Worm (Caenorhabditis elegans) whole organism, L1 larva: ENCODE data around the gene F13H8.12.
A peak's percentile ranks its signal among the peaks of the same experiment; 100 is the strongest.

ENCODE experiments used
- C16A3.4 ChIP-seq: fragments of 150-350 bp; optimal IDR thresholded peaks from 2 replicates; lab custom pipeline; 2014; ENCODE audit warnings: missing biosample characterization, missing genetic modification characterization
- C34B4.2 ChIP-seq: sonication (generic microtip); optimal IDR thresholded peaks from 2 replicates; lab custom pipeline; 2017; ENCODE audit warnings: mild to moderate bottlenecking, missing genetic modification characterization, missing compliant biosample characterization
- F16B12.6 ChIP-seq: fragments of 150-350 bp; optimal IDR thresholded peaks from 2 replicates; lab custom pipeline; 2014; ENCODE audit warnings: missing biosample characterization, missing genetic modification characterization
- Y116A8C.19 ChIP-seq: sonication (generic microtip); optimal IDR thresholded peaks from 2 replicates; lab custom pipeline; 2016; ENCODE audit warnings: missing compliant biosample characterization, missing genetic modification characterization, borderline replicate concordance
- aha-1 ChIP-seq: fragments of 150-350 bp; optimal IDR thresholded peaks from 2 replicates; lab custom pipeline; 2014; ENCODE audit warnings: missing biosample characterization, missing genetic modification characterization
- alr-1 ChIP-seq: fragments of 200-800 bp; sonication (Bioruptor generic); optimal IDR thresholded peaks from 2 replicates; lab custom pipeline; 2018; ENCODE audit warnings: borderline replicate concordance, mild to moderate bottlenecking, missing genetic modification characterization, missing compliant biosample characterization
- ama-1 ChIP-seq: fragments of 150-350 bp; optimal IDR thresholded peaks from 2 replicates; lab custom pipeline; 2014
- ceh-63 ChIP-seq: fragments of 200-800 bp; sonication (Bioruptor generic); optimal IDR thresholded peaks from 2 replicates; lab custom pipeline; 2018; ENCODE audit warnings: mild to moderate bottlenecking, missing genetic modification characterization, missing compliant biosample characterization
- ceh-82 ChIP-seq, 3 experiments: fragments of 150-350 bp in 1 of 3; sonication (generic microtip) in 2 of 3; optimal IDR thresholded peaks; 2 replicates each; lab custom pipeline; 2014 to 2017; ENCODE audit warnings: missing biosample characterization in 3 of 3, missing genetic modification characterization in 3 of 3
- ces-1 ChIP-seq: fragments of 150-350 bp; optimal IDR thresholded peaks from 2 replicates; lab custom pipeline; 2014; ENCODE audit warnings: missing biosample characterization, missing genetic modification reagents, missing genetic modification characterization
- dpl-1 ChIP-seq, 3 experiments: fragments of 150-350 bp in 2 of 3; sonication (generic microtip) in 1 of 3; optimal IDR thresholded peaks; 2 replicates each; lab custom pipeline; 2014 to 2017; ENCODE audit warnings: missing biosample characterization in 3 of 3, missing genetic modification characterization in 3 of 3, missing genetic modification reagents in 3 of 3
- efl-1 ChIP-seq, 4 experiments: fragments of 150-350 bp; optimal IDR thresholded peaks in 3 of 4; peaks in 1 of 4; 1 replicate in 1 of 4; 2 replicates in 3 of 4; lab custom pipeline; 2014; ENCODE audit warnings: missing biosample characterization in 2 of 4, missing genetic modification characterization in 2 of 4, missing genetic modification reagents in 2 of 4
- efl-3 ChIP-seq: fragments of 200-800 bp; sonication (Bioruptor generic); optimal IDR thresholded peaks from 2 replicates; lab custom pipeline; 2018; ENCODE audit warnings: mild to moderate bottlenecking, missing genetic modification characterization, missing compliant biosample characterization
- egl-13 ChIP-seq: sonication (generic microtip); optimal IDR thresholded peaks from 2 replicates; lab custom pipeline; 2016; ENCODE audit warnings: missing genotype, missing genetic modification reagents, missing genetic modification characterization, missing compliant biosample characterization
- elt-3 ChIP-seq, 6 experiments: fragments of 150-350 bp in 1 of 6; sonication (generic microtip); optimal IDR thresholded peaks; 2 replicates each; lab custom pipeline; 2017 to 2018; ENCODE audit warnings: missing biosample characterization in 6 of 6, missing genetic modification characterization in 6 of 6, inconsistent platforms in 1 of 6
- ets-5 ChIP-seq: fragments of 200-800 bp; sonication (Bioruptor generic); IDR thresholded peaks from 2 replicates; pipeline ENCODE4 v1.3.6; 2022; ENCODE audit warnings: missing genetic modification characterization, missing compliant biosample characterization
- fkh-10 ChIP-seq: sonication (generic microtip); optimal IDR thresholded peaks from 2 replicates; lab custom pipeline; 2017; ENCODE audit warnings: missing biosample characterization, missing genetic modification reagents, missing genetic modification characterization
- fkh-8 ChIP-seq: sonication (generic microtip); optimal IDR thresholded peaks from 2 replicates; lab custom pipeline; 2016; ENCODE audit warnings: mild to moderate bottlenecking, missing genetic modification characterization, missing compliant biosample characterization
- fos-1 ChIP-seq: fragments of 150-350 bp; optimal IDR thresholded peaks from 2 replicates; lab custom pipeline; 2014; ENCODE audit warnings: missing biosample characterization, missing genetic modification characterization
- grh-1 ChIP-seq: fragments of 200-800 bp; sonication (Bioruptor generic); IDR thresholded peaks from 2 replicates; pipeline ENCODE4 v1.3.6; 2022; ENCODE audit warnings: missing genetic modification reagents, missing genetic modification characterization, missing compliant biosample characterization
- isw-1 ChIP-seq: fragments of 200-800 bp; sonication (Bioruptor generic); IDR thresholded peaks from 2 replicates; pipeline ENCODE4 v1.3.6; 2022; ENCODE audit warnings: missing genetic modification characterization, missing compliant biosample characterization
- jun-1 ChIP-seq: fragments of 150-350 bp; optimal IDR thresholded peaks from 2 replicates; lab custom pipeline; 2014; ENCODE audit warnings: missing biosample characterization, missing genetic modification reagents, missing genetic modification characterization
- lin-13 ChIP-seq: fragments of 150-350 bp; optimal IDR thresholded peaks from 2 replicates; lab custom pipeline; 2014; ENCODE audit warnings: missing biosample characterization, missing genetic modification reagents, missing genetic modification characterization
- lin-14 ChIP-seq: fragments of 200-800 bp; sonication (Bioruptor generic); optimal IDR thresholded peaks from 2 replicates; lab custom pipeline; 2018; ENCODE audit warnings: mild to moderate bottlenecking, missing genetic modification characterization, moderate library complexity, missing compliant biosample characterization
- lin-15B ChIP-seq: fragments of 150-350 bp; sonication (generic microtip); optimal IDR thresholded peaks from 3 replicates; lab custom pipeline; 2014; ENCODE audit warnings: missing biosample characterization, missing genetic modification characterization
- lin-35 ChIP-seq, 2 experiments: fragments of 150-350 bp; optimal IDR thresholded peaks; 2 replicates each; lab custom pipeline; 2014; ENCODE audit warnings: missing biosample characterization in 2 of 2, missing genetic modification characterization in 2 of 2, missing genetic modification reagents in 2 of 2
- lin-39 ChIP-seq: fragments of 150-350 bp; optimal IDR thresholded peaks from 2 replicates; lab custom pipeline; 2014; ENCODE audit warnings: missing biosample characterization, missing genetic modification reagents, missing genetic modification characterization
- lir-3 ChIP-seq: sonication (generic microtip); optimal IDR thresholded peaks from 2 replicates; lab custom pipeline; 2016; ENCODE audit warnings: mild to moderate bottlenecking, missing genetic modification characterization, moderate library complexity, missing compliant biosample characterization; ENCODE audit not compliant: poor library complexity
- lsy-2 ChIP-seq, 2 experiments: fragments of 150-350 bp; optimal IDR thresholded peaks; 2 replicates each; lab custom pipeline; 2014; ENCODE audit warnings: missing biosample characterization in 2 of 2, missing genetic modification characterization in 2 of 2
- mab-9 ChIP-seq: fragments of 200-800 bp; sonication (Bioruptor generic); IDR thresholded peaks from 2 replicates; pipeline ENCODE4 v1.3.6; 2022; ENCODE audit warnings: missing genetic modification reagents, missing genetic modification characterization, missing compliant biosample characterization
- mdl-1 ChIP-seq, 2 experiments: fragments of 150-350 bp; optimal IDR thresholded peaks; 2 replicates each; lab custom pipeline; 2014 to 2017; ENCODE audit warnings: missing biosample characterization in 2 of 2, missing genetic modification characterization in 2 of 2, inconsistent platforms in 1 of 2
- mef-2 ChIP-seq: fragments of 150-350 bp; optimal IDR thresholded peaks from 2 replicates; lab custom pipeline; 2014; ENCODE audit warnings: missing biosample characterization, missing genetic modification characterization
- mep-1 ChIP-seq: fragments of 150-350 bp; optimal IDR thresholded peaks from 2 replicates; lab custom pipeline; 2014; ENCODE audit warnings: missing biosample characterization, missing genetic modification characterization
- nhr-11 ChIP-seq: fragments of 150-350 bp; optimal IDR thresholded peaks from 2 replicates; lab custom pipeline; 2014; ENCODE audit warnings: missing biosample characterization, missing genetic modification characterization
- nhr-20 ChIP-seq: sonication (generic microtip); optimal IDR thresholded peaks from 2 replicates; lab custom pipeline; 2016; ENCODE audit warnings: mild to moderate bottlenecking, missing genetic modification characterization, missing compliant biosample characterization
- nhr-237 ChIP-seq: fragments of 150-350 bp; optimal IDR thresholded peaks from 2 replicates; lab custom pipeline; 2014; ENCODE audit warnings: missing biosample characterization, missing genetic modification characterization
- nhr-28 ChIP-seq: fragments of 150-350 bp; optimal IDR thresholded peaks from 2 replicates; lab custom pipeline; 2014; ENCODE audit warnings: missing biosample characterization, missing genetic modification characterization
- nhr-76 ChIP-seq: sonication (generic microtip); optimal IDR thresholded peaks from 2 replicates; lab custom pipeline; 2017; ENCODE audit warnings: missing biosample characterization, missing genetic modification characterization
- nhr-84 ChIP-seq: sonication (generic microtip); optimal IDR thresholded peaks from 2 replicates; lab custom pipeline; 2017; ENCODE audit warnings: missing biosample characterization, missing genetic modification characterization
- pag-3 ChIP-seq: sonication (generic microtip); optimal IDR thresholded peaks from 2 replicates; lab custom pipeline; 2017; ENCODE audit warnings: missing genetic modification characterization, mild to moderate bottlenecking, missing compliant biosample characterization, antibody characterized with exemption, borderline replicate concordance; ENCODE audit not compliant: insufficient read depth
- pqm-1 ChIP-seq: sonication (generic microtip); optimal IDR thresholded peaks from 3 replicates; lab custom pipeline; 2017; ENCODE audit warnings: missing biosample characterization, missing genetic modification characterization
- rnt-1 ChIP-seq: sonication (generic microtip); optimal IDR thresholded peaks from 2 replicates; lab custom pipeline; 2016; ENCODE audit warnings: mild to moderate bottlenecking, missing genetic modification characterization, moderate library complexity, missing compliant biosample characterization
- skn-1 ChIP-seq: fragments of 150-350 bp; optimal IDR thresholded peaks from 2 replicates; lab custom pipeline; 2014; ENCODE audit warnings: missing biosample characterization, missing genetic modification characterization
- snu-23 ChIP-seq: sonication (generic microtip); optimal IDR thresholded peaks from 2 replicates; lab custom pipeline; 2016; ENCODE audit warnings: missing genetic modification characterization, missing compliant biosample characterization
- sox-4 ChIP-seq: sonication (generic microtip); optimal IDR thresholded peaks from 2 replicates; lab custom pipeline; 2016; ENCODE audit warnings: missing genetic modification characterization, missing compliant biosample characterization
- sup-37 ChIP-seq: fragments of 200-800 bp; sonication (Bioruptor generic); optimal IDR thresholded peaks from 2 replicates; lab custom pipeline; 2018; ENCODE audit warnings: mild to moderate bottlenecking, missing genetic modification characterization, missing compliant biosample characterization
- unc-130 ChIP-seq: fragments of 150-350 bp; optimal IDR thresholded peaks from 2 replicates; lab custom pipeline; 2017; ENCODE audit warnings: missing biosample characterization, missing genetic modification characterization, inconsistent platforms
- unc-62 ChIP-seq: fragments of 150-350 bp; optimal IDR thresholded peaks from 2 replicates; lab custom pipeline; 2014; ENCODE audit warnings: missing biosample characterization, missing genetic modification reagents, missing genetic modification characterization
- unc-86 ChIP-seq: sonication (generic microtip); optimal IDR thresholded peaks from 2 replicates; lab custom pipeline; 2016; ENCODE audit warnings: missing genetic modification characterization, missing compliant biosample characterization
- xbp-1 ChIP-seq: sonication (generic microtip); optimal IDR thresholded peaks from 2 replicates; lab custom pipeline; 2016; ENCODE audit warnings: missing genetic modification characterization, missing compliant biosample characterization
- zip-4 ChIP-seq: fragments of 200-800 bp; sonication (Bioruptor generic); optimal IDR thresholded peaks from 2 replicates; lab custom pipeline; 2018; ENCODE audit warnings: mild to moderate bottlenecking, missing genetic modification characterization, moderate library complexity, missing compliant biosample characterization

Gene F13H8.12

DNA sequence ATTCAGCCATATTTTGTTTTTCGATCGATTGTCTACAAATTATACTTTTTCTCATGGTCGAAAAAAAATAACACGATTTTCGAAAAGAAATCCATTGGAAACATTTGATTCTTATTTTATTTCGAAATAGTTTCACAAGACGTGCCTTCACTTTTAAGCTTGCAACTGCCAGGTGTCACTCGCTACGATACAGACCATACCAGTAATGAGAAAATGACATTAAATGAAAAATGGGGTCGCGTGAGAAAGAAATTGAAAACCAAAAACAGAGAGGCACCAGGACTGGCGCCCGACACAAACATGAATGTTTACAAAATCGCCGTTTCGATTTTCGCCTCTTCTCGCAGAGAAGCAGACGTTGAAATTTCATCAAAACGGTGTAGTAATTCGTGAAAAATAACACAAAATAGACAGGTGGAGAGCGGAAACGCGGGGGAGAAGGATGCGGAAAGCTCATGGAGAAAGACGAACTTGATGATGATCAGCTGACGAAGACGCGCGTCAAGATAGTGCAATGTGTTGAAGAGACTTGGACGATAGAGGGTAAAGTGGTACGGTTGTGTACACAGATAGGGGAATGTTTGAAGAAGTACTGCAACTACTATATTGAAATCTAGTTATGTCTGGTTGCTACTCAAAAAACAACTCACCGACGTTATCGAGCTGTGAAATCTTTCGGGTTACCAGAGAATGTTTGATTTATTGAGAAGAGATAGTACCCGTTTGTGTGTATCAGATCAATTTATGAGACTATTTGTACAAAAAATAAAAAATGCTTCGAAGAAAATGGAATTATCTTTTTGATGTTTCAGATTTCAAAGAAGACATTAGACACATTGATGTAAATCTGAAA, 26.0 kb upstream of the F13H8.12 start:
- no peak for TF ChIP-seq jun-1 (tag; lab: Kevin White, UChicago)
- TF ChIP-seq F16B12.6 (tag; lab: Kevin White, UChicago) = no peak
- TF ChIP-seq rnt-1 (tag; lab: Kevin White, UChicago) = no peak
- TF ChIP-seq lin-13 (GFP tag; lab: Kevin White, UChicago) = no peak
- TF ChIP-seq Y116A8C.19 = no peak
- no peak for TF ChIP-seq mdl-1 (tag; optimal IDR thresholded peaks at IDR 0.05; lab: Kevin White, UChicago)
- TF ChIP-seq unc-62 = no peak
- no peak for TF ChIP-seq skn-1
- no peak for TF ChIP-seq lin-15B (tag; lab: Kevin White, UChicago)
- TF ChIP-seq nhr-20 (tag; lab: Kevin White, UChicago) = peak; percentile 25
- TF ChIP-seq elt-3 (tag; optimal IDR thresholded peaks at IDR 0.05; lab: Kevin White, UChicago) = peak in 1 of 6 experiments; percentile 35
- TF ChIP-seq fkh-8 (tag; lab: Kevin White, UChicago) = no peak
- TF ChIP-seq ceh-82 (tag; optimal IDR thresholded peaks at IDR 0.05; lab: Kevin White, UChicago) = no peak
- no peak for TF ChIP-seq pag-3 (tag; lab: Kevin White, UChicago)
- no peak for TF ChIP-seq ces-1 (GFP tag; lab: Kevin White, UChicago)
- TF ChIP-seq sox-4 (tag; lab: Kevin White, UChicago) = no peak
- TF ChIP-seq mab-9 (GFP tag; lab: Robert Waterston, UW) = no peak
- no peak for TF ChIP-seq grh-1 (GFP tag; lab: Robert Waterston, UW)
- TF ChIP-seq xbp-1 (tag; lab: Kevin White, UChicago) = no peak
- peak in 1 of 2 experiments; percentile 45 for TF ChIP-seq lin-35 (GFP tag; optimal IDR thresholded peaks at IDR 0.05; lab: Kevin White, UChicago)
- no peak for TF ChIP-seq egl-13 (tag; lab: Kevin White, UChicago)
- no peak for TF ChIP-seq efl-1 (optimal IDR thresholded peaks at IDR 0.05; lab: Kevin White, UChicago)
- TF ChIP-seq efl-1 (GFP tag; optimal IDR thresholded peaks at IDR 0.05 in 1 of 2; lab: Kevin White, UChicago) = peak in 1 of 2 experiments; percentile 47
- no peak for TF ChIP-seq C16A3.4 (tag; lab: Kevin White, UChicago)
- no peak for TF ChIP-seq nhr-76
- TF ChIP-seq nhr-11 (tag; lab: Kevin White, UChicago) = no peak
- TF ChIP-seq mef-2 (tag; lab: Kevin White, UChicago) = no peak
- TF ChIP-seq fkh-10 (GFP tag; lab: Kevin White, UChicago) = no peak
- no peak for TF ChIP-seq unc-86
- TF ChIP-seq ceh-63 (GFP tag; lab: Kevin White, UChicago) = no peak
- no peak for TF ChIP-seq zip-4 (GFP tag; lab: Kevin White, UChicago)
- TF ChIP-seq isw-1 (GFP tag; lab: Robert Waterston, UW) = no peak
- no peak for TF ChIP-seq sup-37 (GFP tag; lab: Kevin White, UChicago)
- no peak for TF ChIP-seq lin-39
- no peak for TF ChIP-seq nhr-28 (tag; lab: Kevin White, UChicago)
- no peak for TF ChIP-seq pqm-1 (tag; lab: Kevin White, UChicago)
- peak in 1 of 2 experiments; percentile 30 for TF ChIP-seq lsy-2 (tag; optimal IDR thresholded peaks at IDR 0.05; lab: Kevin White, UChicago)
- no peak for TF ChIP-seq mep-1 (tag; lab: Kevin White, UChicago)
- no peak for TF ChIP-seq ama-1 (lab: Kevin White, UChicago)
- TF ChIP-seq lir-3 (tag; lab: Kevin White, UChicago) = no peak
- no peak for TF ChIP-seq ets-5 (GFP tag; lab: Robert Waterston, UW)
- TF ChIP-seq alr-1 (tag; lab: Kevin White, UChicago) = no peak
- TF ChIP-seq snu-23 (GFP tag; lab: Kevin White, UChicago) = peak; percentile 6
- no peak for TF ChIP-seq nhr-84 (tag; lab: Kevin White, UChicago)
- TF ChIP-seq aha-1 (tag; lab: Kevin White, UChicago) = no peak
- peak in 1 of 3 experiments; percentile 3 for TF ChIP-seq dpl-1 (GFP tag; optimal IDR thresholded peaks at IDR 0.05; lab: Kevin White, UChicago)
- no peak for TF ChIP-seq fos-1 (tag; lab: Kevin White, UChicago)
- peak; percentile 54 for TF ChIP-seq lin-14 (GFP tag; lab: Kevin White, UChicago)
- TF ChIP-seq unc-130 (tag; lab: Kevin White, UChicago) = no peak
- TF ChIP-seq C34B4.2 (tag; lab: Kevin White, UChicago) = no peak
- no peak for TF ChIP-seq efl-3 (GFP tag; lab: Kevin White, UChicago)
- TF ChIP-seq nhr-237 = no peak
